Worm (Caenorhabditis elegans) whole organism, mixed stage, embryonic: ENCODE results near the gene F37B12.3.

Source experiments
- M03D4.4 ChIP-seq: sonication (generic microtip); optimal IDR thresholded peaks from 2 replicates; lab custom pipeline; 2017; ENCODE audit warnings: mild to moderate bottlenecking, missing genetic modification characterization, missing compliant biosample characterization
- bed-3 ChIP-seq: fragments of 200-800 bp; sonication (Bioruptor generic); optimal IDR thresholded peaks from 3 replicates; lab custom pipeline; 2018; ENCODE audit warnings: mild to moderate bottlenecking, missing genetic modification characterization, moderate library complexity, missing compliant biosample characterization
- blmp-1 ChIP-seq: fragments of 150-350 bp; optimal IDR thresholded peaks from 2 replicates; lab custom pipeline; 2014; ENCODE audit warnings: missing biosample characterization, missing genetic modification characterization
- ceh-39 ChIP-seq: fragments of 150-350 bp; optimal IDR thresholded peaks from 2 replicates; lab custom pipeline; 2014; ENCODE audit warnings: missing biosample characterization, missing genetic modification characterization
- ceh-43 ChIP-seq: fragments of 200-800 bp; sonication (Bioruptor generic); optimal IDR thresholded peaks from 2 replicates; lab custom pipeline; 2018; ENCODE audit warnings: mild to moderate bottlenecking, missing genetic modification characterization, moderate library complexity, missing compliant biosample characterization
- ceh-83 ChIP-seq: fragments of 200-800 bp; sonication (Bioruptor generic); optimal IDR thresholded peaks from 2 replicates; lab custom pipeline; 2018; ENCODE audit warnings: mild to moderate bottlenecking, missing genetic modification characterization, missing compliant biosample characterization
- ces-1 ChIP-seq: fragments of 150-350 bp; optimal IDR thresholded peaks from 2 replicates; lab custom pipeline; 2014; ENCODE audit warnings: missing biosample characterization, missing genetic modification reagents, missing genetic modification characterization
- cnd-1 ChIP-seq: fragments of 200-800 bp; sonication (Bioruptor generic); optimal IDR thresholded peaks from 2 replicates; lab custom pipeline; 2018; ENCODE audit warnings: mild to moderate bottlenecking, missing genetic modification characterization, missing compliant biosample characterization
- drap-1 ChIP-seq: fragments of 200-800 bp; sonication (Bioruptor generic); optimal IDR thresholded peaks from 3 replicates; lab custom pipeline; 2018; ENCODE audit warnings: mild to moderate bottlenecking, missing genetic modification characterization, missing compliant biosample characterization
- elt-1 ChIP-seq: sonication (generic microtip); optimal IDR thresholded peaks from 2 replicates; lab custom pipeline; 2017; ENCODE audit warnings: missing genetic modification characterization, mild to moderate bottlenecking, missing compliant biosample characterization, antibody characterized with exemption, moderate library complexity, borderline replicate concordance; ENCODE audit not compliant: insufficient read depth
- elt-3 ChIP-seq: fragments of 150-350 bp; optimal IDR thresholded peaks from 2 replicates; lab custom pipeline; 2014; ENCODE audit warnings: missing biosample characterization, missing genetic modification characterization
- flh-1 ChIP-seq: fragments of 200-800 bp; sonication (Bioruptor generic); optimal IDR thresholded peaks from 2 replicates; lab custom pipeline; 2018; ENCODE audit warnings: mild to moderate bottlenecking, missing genetic modification characterization, moderate library complexity, missing compliant biosample characterization
- ham-2 ChIP-seq: fragments of 200-800 bp; sonication (Bioruptor generic); optimal IDR thresholded peaks from 2 replicates; lab custom pipeline; 2018; ENCODE audit warnings: mild to moderate bottlenecking, missing genetic modification characterization, missing compliant biosample characterization
- hlh-1 ChIP-seq: fragments of 150-350 bp; optimal IDR thresholded peaks from 2 replicates; lab custom pipeline; 2014; ENCODE audit warnings: missing biosample characterization, missing genetic modification reagents, missing genetic modification characterization
- lin-13 ChIP-seq: fragments of 150-350 bp; optimal IDR thresholded peaks from 2 replicates; lab custom pipeline; 2014; ENCODE audit warnings: missing biosample characterization, missing genetic modification characterization
- lin-32 ChIP-seq: fragments of 200-800 bp; sonication (Bioruptor generic); optimal IDR thresholded peaks from 2 replicates; lab custom pipeline; 2018; ENCODE audit warnings: mild to moderate bottlenecking, missing genetic modification characterization, missing compliant biosample characterization
- lsy-2 ChIP-seq: fragments of 150-350 bp; optimal IDR thresholded peaks from 2 replicates; lab custom pipeline; 2014; ENCODE audit warnings: missing biosample characterization, missing genetic modification characterization
- mab-5 ChIP-seq: fragments of 150-350 bp; optimal IDR thresholded peaks from 2 replicates; lab custom pipeline; 2014; ENCODE audit warnings: missing biosample characterization, missing genetic modification characterization
- mep-1 ChIP-seq: fragments of 150-350 bp; optimal IDR thresholded peaks from 2 replicates; lab custom pipeline; 2017; ENCODE audit warnings: missing biosample characterization, missing genetic modification reagents, missing genetic modification characterization, inconsistent platforms
- mls-2 ChIP-seq: sonication (generic microtip); optimal IDR thresholded peaks from 2 replicates; lab custom pipeline; 2016; ENCODE audit warnings: mild to moderate bottlenecking, missing genetic modification characterization, moderate library complexity, missing compliant biosample characterization
- nhr-12 ChIP-seq: fragments of 150-350 bp; optimal IDR thresholded peaks from 2 replicates; lab custom pipeline; 2014; ENCODE audit warnings: missing biosample characterization, missing genetic modification characterization
- nhr-2 ChIP-seq: fragments of 150-350 bp; optimal IDR thresholded peaks from 2 replicates; lab custom pipeline; 2014; ENCODE audit warnings: missing biosample characterization, missing genetic modification characterization
- nhr-237 ChIP-seq: fragments of 150-350 bp; optimal IDR thresholded peaks from 2 replicates; lab custom pipeline; 2014; ENCODE audit warnings: missing biosample characterization, missing genetic modification characterization
- nhr-28 ChIP-seq: fragments of 150-350 bp; optimal IDR thresholded peaks from 2 replicates; lab custom pipeline; 2014; ENCODE audit warnings: missing biosample characterization, missing genetic modification characterization
- nhr-76 ChIP-seq: sonication (generic microtip); optimal IDR thresholded peaks from 2 replicates; lab custom pipeline; 2017; ENCODE audit warnings: missing biosample characterization, missing genetic modification characterization
- pha-4 ChIP-seq: fragments of 150-350 bp; optimal IDR thresholded peaks from 2 replicates; lab custom pipeline; 2018; ENCODE audit warnings: missing biosample characterization, missing genetic modification reagents, missing genetic modification characterization
- sem-2 ChIP-seq: fragments of 200-800 bp; sonication (Bioruptor generic); optimal IDR thresholded peaks from 2 replicates; lab custom pipeline; 2018; ENCODE audit warnings: mild to moderate bottlenecking, missing genetic modification characterization, missing compliant biosample characterization
- snpc-4 ChIP-seq: fragments of 150-350 bp; optimal IDR thresholded peaks from 2 replicates; lab custom pipeline; 2014; ENCODE audit warnings: missing biosample characterization, missing genetic modification characterization
- sptf-1 ChIP-seq: sonication (generic microtip); optimal IDR thresholded peaks from 2 replicates; lab custom pipeline; 2017; ENCODE audit warnings: mild to moderate bottlenecking, missing genetic modification characterization, moderate library complexity, missing compliant biosample characterization
- tbx-8 ChIP-seq: fragments of 200-800 bp; sonication (Bioruptor generic); optimal IDR thresholded peaks from 2 replicates; lab custom pipeline; 2018; ENCODE audit warnings: mild to moderate bottlenecking, missing genetic modification characterization, moderate library complexity, missing compliant biosample characterization
- unc-120 ChIP-seq: sonication (generic microtip); optimal IDR thresholded peaks from 2 replicates; lab custom pipeline; 2017; ENCODE audit warnings: missing genetic modification characterization, missing compliant biosample characterization; ENCODE audit not compliant: poor library complexity, severe bottlenecking
- unc-39 ChIP-seq: fragments of 150-350 bp; optimal IDR thresholded peaks from 2 replicates; lab custom pipeline; 2014; ENCODE audit warnings: missing biosample characterization, missing genetic modification characterization
- unc-62 ChIP-seq: fragments of 150-350 bp; optimal IDR thresholded peaks from 2 replicates; lab custom pipeline; 2014; ENCODE audit warnings: missing biosample characterization, missing genetic modification reagents, missing genetic modification characterization
- zip-8 ChIP-seq: fragments of 150-350 bp; optimal IDR thresholded peaks from 2 replicates; lab custom pipeline; 2014; ENCODE audit warnings: missing biosample characterization, missing genetic modification characterization
- ztf-11 ChIP-seq: fragments of 150-350 bp; optimal IDR thresholded peaks from 2 replicates; lab custom pipeline; 2014; ENCODE audit warnings: missing biosample characterization, missing genetic modification characterization

Gene F37B12.3

DNA sequence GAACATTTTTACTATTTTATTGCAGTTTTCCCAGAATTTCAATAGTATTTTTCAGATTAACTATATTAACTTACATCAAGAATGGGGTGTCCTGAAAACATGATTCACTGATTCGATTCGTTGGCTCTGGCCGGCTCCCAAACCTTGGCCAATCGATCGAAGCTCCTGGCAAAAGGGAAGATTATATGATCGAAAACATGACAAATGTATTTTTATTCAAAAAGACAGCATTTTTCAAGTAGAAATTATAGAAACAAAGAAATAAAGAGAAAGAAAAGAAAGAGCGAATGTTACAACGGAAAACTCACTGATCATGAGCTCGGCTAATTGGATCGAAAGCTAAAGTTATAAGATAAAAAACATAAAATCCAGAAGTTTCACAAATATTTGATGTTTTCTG lies 29.5 kb upstream of the F37B12.3 start, which contains the start of gene T24B8.4:
Gene T24B8.4 (minus strand): TSS at position 101 of the 400 bp plus-strand sequence.
- TF ChIP-seq ceh-39 (tag; lab: Kevin White, UChicago): no peak
- TF ChIP-seq unc-62 (GFP tag; lab: Kevin White, UChicago): no peak
- TF ChIP-seq, all 35 proteins: peak for 0

DNA sequence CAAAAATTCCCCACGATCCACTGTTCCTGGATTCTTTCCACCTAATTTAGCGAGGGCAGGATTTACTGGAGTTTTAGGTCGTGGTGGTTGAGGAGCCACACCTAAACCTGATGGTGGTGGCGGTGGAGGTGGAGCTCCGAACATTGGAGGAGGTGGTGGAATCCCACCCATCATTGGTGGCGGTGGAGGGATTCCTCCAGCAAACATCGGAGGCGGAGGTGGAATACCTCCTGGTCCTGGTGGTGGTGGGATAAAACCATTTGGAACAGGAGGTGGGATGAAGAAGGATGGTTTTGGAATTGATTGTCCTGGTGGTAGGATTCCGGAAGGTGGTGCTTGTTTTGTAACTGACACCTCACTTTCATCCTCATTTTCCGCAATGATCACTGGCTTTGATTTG lies 28.6 kb upstream of the F37B12.3 start:
- TF ChIP-seq nhr-2 (tag; lab: Kevin White, UChicago) (no peak), mab-5 (tag; lab: Kevin White, UChicago) (no peak), mep-1 (tag; lab: Kevin White, UChicago) (no peak), unc-39 (tag; lab: Kevin White, UChicago) (no peak), nhr-237 (tag; lab: Kevin White, UChicago) (no peak), zip-8 (tag; lab: Kevin White, UChicago) (no peak), snpc-4 (tag; lab: Kevin White, UChicago) (no peak), ztf-11 (tag; lab: Kevin White, UChicago) (no peak), ceh-83 (no peak), blmp-1 (tag; lab: Kevin White, UChicago) (no peak), pha-4 (no peak), lsy-2 (no peak), sptf-1 (tag; lab: Kevin White, UChicago) (no peak)
- TF ChIP-seq, all 35 proteins: peak for 0

DNA sequence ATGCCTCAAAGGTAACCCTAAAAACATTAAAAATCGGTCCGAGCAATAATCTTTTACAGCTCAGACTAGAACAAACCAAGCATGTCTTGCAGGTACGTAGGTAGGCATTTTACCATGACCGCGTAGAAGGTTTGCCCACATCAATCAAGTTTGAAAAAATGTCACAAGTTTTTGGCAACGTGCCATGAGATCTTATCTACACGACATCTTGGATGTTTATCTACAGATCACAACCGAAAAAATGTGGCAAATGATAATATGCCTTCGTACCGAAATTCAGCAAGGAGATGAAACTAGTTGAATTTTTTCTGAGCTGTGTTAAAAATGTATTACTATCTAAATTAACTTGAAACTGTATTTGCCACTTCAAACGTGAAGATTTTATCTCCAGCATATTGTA lies 23.2 kb upstream of the F37B12.3 start:
- peak; percentile 19 for TF ChIP-seq unc-62 (GFP tag; lab: Kevin White, UChicago)
- no peak for TF ChIP-seq snpc-4 (tag; lab: Kevin White, UChicago)
- peak; percentile 88 for TF ChIP-seq elt-1 (tag; lab: Kevin White, UChicago)
- TF ChIP-seq, all 35 proteins: peak for 2

DNA sequence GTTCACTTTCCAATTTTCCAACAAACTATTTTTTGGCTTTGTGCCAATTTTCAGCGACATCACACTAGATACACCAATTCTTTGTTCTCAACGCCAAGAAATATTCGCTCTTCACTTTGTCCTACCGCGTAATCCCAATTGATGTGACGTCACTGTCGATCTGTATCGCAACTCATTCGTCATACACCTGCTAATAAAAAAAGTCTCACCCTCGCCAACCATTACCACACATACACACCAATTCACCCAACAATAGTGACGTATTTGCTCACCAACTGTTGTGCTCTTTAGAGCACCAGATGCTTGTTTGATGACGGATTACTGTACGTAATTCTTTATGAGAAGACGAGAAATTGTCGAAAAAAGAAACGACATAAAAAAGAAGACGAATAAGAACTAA lies 22.1 kb upstream of the F37B12.3 start:
- peak; percentile 81 for TF ChIP-seq cnd-1 (tag; lab: Kevin White, UChicago)
- no peak for TF ChIP-seq unc-120 (tag; lab: Kevin White, UChicago)
- TF ChIP-seq unc-39 (tag; lab: Kevin White, UChicago): no peak
- TF ChIP-seq ztf-11 (tag; lab: Kevin White, UChicago): no peak
- no peak for TF ChIP-seq M03D4.4 (tag; lab: Kevin White, UChicago)
- TF ChIP-seq nhr-2 (tag; lab: Kevin White, UChicago): peak; percentile 92
- peak; percentile 26 for TF ChIP-seq ceh-39 (tag; lab: Kevin White, UChicago)
- no peak for TF ChIP-seq bed-3 (GFP tag; lab: Kevin White, UChicago)
- no peak for TF ChIP-seq elt-1 (tag; lab: Kevin White, UChicago)
- no peak for TF ChIP-seq ceh-83
- no peak for TF ChIP-seq flh-1 (GFP tag; lab: Kevin White, UChicago)
- TF ChIP-seq hlh-1: peak; percentile 71
- TF ChIP-seq sptf-1 (tag; lab: Kevin White, UChicago): no peak
- no peak for TF ChIP-seq nhr-28 (tag; lab: Kevin White, UChicago)
- no peak for TF ChIP-seq mab-5 (tag; lab: Kevin White, UChicago)
- no peak for TF ChIP-seq ces-1 (GFP tag; lab: Kevin White, UChicago)
- TF ChIP-seq drap-1: no peak
- no peak for TF ChIP-seq mls-2 (tag; lab: Kevin White, UChicago)
- TF ChIP-seq mep-1 (tag; lab: Kevin White, UChicago): no peak
- TF ChIP-seq nhr-12 (tag; lab: Kevin White, UChicago): peak; percentile 40
- no peak for TF ChIP-seq elt-3 (tag; lab: Kevin White, UChicago)
- no peak for TF ChIP-seq sem-2 (GFP tag; lab: Kevin White, UChicago)
- TF ChIP-seq snpc-4 (tag; lab: Kevin White, UChicago): no peak
- peak; percentile 49 for TF ChIP-seq lsy-2
- no peak for TF ChIP-seq tbx-8
- peak; percentile 4 for TF ChIP-seq lin-32 (GFP tag; lab: Kevin White, UChicago)
- TF ChIP-seq zip-8 (tag; lab: Kevin White, UChicago): peak; percentile 87
- no peak for TF ChIP-seq pha-4
- TF ChIP-seq ceh-43 (GFP tag; lab: Kevin White, UChicago): no peak
- no peak for TF ChIP-seq nhr-76
- no peak for TF ChIP-seq nhr-237 (tag; lab: Kevin White, UChicago)
- TF ChIP-seq lin-13 (tag; lab: Kevin White, UChicago): no peak
- TF ChIP-seq ham-2 (GFP tag; lab: Kevin White, UChicago): no peak
- TF ChIP-seq unc-62 (GFP tag; lab: Kevin White, UChicago): peak; percentile 57
- no peak for TF ChIP-seq blmp-1 (tag; lab: Kevin White, UChicago)
- TF ChIP-seq, all 35 proteins: peak for 9
